Worm (Caenorhabditis elegans): ENCODE data around the gene dnj-22.

The dnj-22 gene

DNA sequence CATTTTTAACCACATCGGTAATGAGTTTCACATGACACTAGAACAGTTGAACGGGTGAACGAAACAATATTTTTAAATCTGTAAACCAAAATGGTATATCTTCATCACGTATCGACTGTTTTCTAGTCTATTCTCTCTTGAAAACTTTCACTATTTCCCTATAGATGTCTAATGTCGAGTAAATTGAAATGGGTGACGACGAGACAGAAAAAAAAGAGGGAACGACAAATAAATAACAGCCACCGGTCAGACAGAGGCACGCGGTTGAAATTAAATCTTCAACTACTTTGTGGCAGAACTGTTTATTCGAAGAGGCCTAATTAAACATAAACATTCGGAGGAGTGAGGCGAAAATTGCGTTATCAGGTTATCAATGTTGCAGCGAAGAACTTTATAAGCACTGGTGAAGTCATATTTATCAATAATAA is 27.5 kb downstream of the dnj-22 start:
- TF ChIP-seq scrt-1 (GFP tag; IDR thresholded peaks at IDR 0.05) (no peak), pes-1 (GFP tag; IDR thresholded peaks at IDR 0.05) (no peak), B0310.2 (tag; optimal IDR thresholded peaks at IDR 0.05) (no peak), ceh-13 (GFP tag; optimal IDR thresholded peaks at IDR 0.05) (no peak), F13C5.2 (tag; optimal IDR thresholded peaks at IDR 0.05) (no peak), aly-1 (tag; optimal IDR thresholded peaks at IDR 0.05) (no peak)

DNA sequence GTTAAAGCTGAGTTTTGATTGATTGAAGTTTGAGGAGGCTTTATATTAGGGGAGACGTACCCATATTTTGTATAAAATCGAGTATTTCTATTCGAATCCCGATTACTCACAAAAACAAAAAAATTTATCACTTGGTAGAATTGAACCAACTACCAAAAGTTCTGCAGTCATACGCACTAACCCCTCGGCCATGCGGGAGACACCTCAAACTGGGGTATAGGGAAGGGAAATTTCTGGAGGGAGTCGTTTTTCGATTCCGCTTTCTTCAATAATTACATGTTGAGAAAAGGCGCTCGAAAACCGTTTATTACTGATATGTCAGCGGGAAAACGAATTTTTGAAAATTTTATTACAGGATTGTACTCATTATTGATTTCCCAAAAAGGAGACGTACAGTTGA is 30.6 kb downstream of the dnj-22 start:
- TF ChIP-seq flt-1 (GFP tag; IDR thresholded peaks at IDR 0.05) (peak; percentile 80), tbx-11 (GFP tag; IDR thresholded peaks at IDR 0.05) (peak; percentile 75), sea-1 (GFP tag; conservative IDR thresholded peaks at IDR 0.05) (peak; percentile 80), pes-1 (GFP tag; IDR thresholded peaks at IDR 0.05) (peak; percentile 86), tbx-37 (GFP tag; conservative IDR thresholded peaks at IDR 0.05) (peak; percentile 60), scrt-1 (GFP tag; IDR thresholded peaks at IDR 0.05) (peak; percentile 84)

DNA sequence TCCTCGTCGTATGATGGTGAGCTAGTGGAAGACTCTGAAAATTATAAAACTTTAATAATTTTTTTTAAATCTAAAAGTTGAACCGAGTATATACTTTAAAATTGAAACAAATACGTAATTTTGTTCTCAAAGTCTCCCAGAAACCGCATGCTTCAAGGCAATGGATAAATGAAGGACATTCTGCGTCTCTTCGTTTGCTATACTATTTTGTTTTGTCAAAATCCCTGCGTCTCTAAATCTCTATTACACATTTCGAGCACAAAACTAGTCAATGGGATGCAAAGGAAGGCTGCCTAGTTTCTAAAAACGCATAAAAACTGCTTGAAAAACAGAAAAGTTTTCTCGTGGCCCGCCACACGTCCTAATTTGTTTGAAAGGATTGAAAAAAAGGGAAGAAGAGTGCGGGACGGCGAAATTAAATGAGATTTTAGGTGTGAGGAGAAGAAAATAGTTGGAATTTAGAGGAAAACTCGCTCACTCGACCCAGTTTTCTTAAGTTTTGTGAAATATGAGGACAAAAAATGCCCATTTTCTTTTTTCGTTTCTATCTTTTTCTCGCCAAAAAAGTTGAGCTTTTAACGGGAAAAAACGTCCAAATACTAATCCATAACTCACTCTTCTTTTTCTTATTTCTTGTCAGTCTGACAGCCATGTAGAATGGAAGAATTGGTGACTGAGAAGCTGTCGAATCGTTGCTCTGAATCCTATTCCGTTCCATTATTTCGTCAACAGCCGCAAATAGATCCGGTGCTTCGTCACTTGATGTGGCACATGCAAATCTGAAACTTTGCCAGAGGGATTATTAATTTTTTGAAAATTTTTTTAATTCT is 33.1 kb downstream of the dnj-22 start:
- TF ChIP-seq hmbx-1 (tag; optimal IDR thresholded peaks at IDR 0.05) = no peak
- TF ChIP-seq aly-1 (tag; optimal IDR thresholded peaks at IDR 0.05) = no peak
- no peak for TF ChIP-seq flt-1 (GFP tag; IDR thresholded peaks at IDR 0.05)
- no peak for TF ChIP-seq sea-1 (GFP tag; conservative IDR thresholded peaks at IDR 0.05)
- TF ChIP-seq B0310.2 (tag; optimal IDR thresholded peaks at IDR 0.05) = no peak
- no peak for TF ChIP-seq F13C5.2 (tag; optimal IDR thresholded peaks at IDR 0.05)
- no peak for TF ChIP-seq tbx-37 (GFP tag; conservative IDR thresholded peaks at IDR 0.05)
- TF ChIP-seq scrt-1 (GFP tag; IDR thresholded peaks at IDR 0.05) = no peak
- no peak for TF ChIP-seq ceh-13 (GFP tag; optimal IDR thresholded peaks at IDR 0.05)
- no peak for TF ChIP-seq hmg-4 (GFP tag; optimal IDR thresholded peaks at IDR 0.05)
- no peak for TF ChIP-seq tra-4 (tag; optimal IDR thresholded peaks at IDR 0.05)
- no peak for TF ChIP-seq hnd-1 (tag; optimal IDR thresholded peaks at IDR 0.05)
- TF ChIP-seq ceh-36 (tag; optimal IDR thresholded peaks at IDR 0.05) = no peak
- TF ChIP-seq ets-7 (tag; optimal IDR thresholded peaks at IDR 0.05) = no peak
- no peak for TF ChIP-seq ama-1 (optimal IDR thresholded peaks at IDR 0.05)
- no peak for TF ChIP-seq pes-1 (GFP tag; IDR thresholded peaks at IDR 0.05)
- no peak for TF ChIP-seq tbx-11 (GFP tag; IDR thresholded peaks at IDR 0.05)

DNA sequence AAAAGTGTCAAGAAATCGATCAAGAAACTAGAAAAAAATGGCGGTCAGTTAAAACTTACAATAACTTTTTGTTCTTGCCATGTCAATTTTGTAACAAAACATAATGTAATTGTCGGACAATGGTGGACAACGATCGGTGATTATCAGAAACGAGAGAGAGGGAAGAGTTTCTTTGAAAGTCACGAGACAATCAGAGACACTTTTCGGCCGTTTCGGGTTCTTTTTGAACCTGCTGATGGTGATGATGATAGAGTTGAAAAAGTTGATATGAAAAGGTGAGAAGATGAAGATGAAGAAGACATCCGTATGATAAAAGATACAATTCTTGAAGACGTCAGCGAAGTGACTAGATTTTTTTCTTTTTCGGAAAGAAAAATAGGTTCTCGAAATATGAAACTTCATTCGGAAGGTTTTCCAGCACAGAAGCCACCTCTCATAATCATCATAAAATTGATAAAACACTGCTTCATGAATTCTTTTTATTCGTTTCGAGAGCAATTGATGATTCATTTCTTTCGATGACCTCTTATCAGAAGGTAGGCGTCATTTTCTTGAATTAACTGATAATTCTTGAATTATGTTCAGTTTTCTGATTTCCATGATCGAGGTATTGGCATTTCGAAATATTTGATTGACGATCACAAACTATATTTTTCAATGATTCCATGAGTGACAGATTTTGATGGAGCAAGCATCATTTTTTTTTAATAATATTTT is 35.0 kb downstream of the dnj-22 start:
- TF ChIP-seq hnd-1 (tag; optimal IDR thresholded peaks at IDR 0.05) = no peak
- no peak for TF ChIP-seq sea-1 (GFP tag; conservative IDR thresholded peaks at IDR 0.05)
- no peak for TF ChIP-seq ets-7 (tag; optimal IDR thresholded peaks at IDR 0.05)
- no peak for TF ChIP-seq B0310.2 (tag; optimal IDR thresholded peaks at IDR 0.05)
- TF ChIP-seq F13C5.2 (tag; optimal IDR thresholded peaks at IDR 0.05) = no peak
- no peak for TF ChIP-seq pes-1 (GFP tag; IDR thresholded peaks at IDR 0.05)
- no peak for TF ChIP-seq hmg-4 (GFP tag; optimal IDR thresholded peaks at IDR 0.05)
- TF ChIP-seq tbx-11 (GFP tag; IDR thresholded peaks at IDR 0.05) = no peak
- TF ChIP-seq ceh-13 (GFP tag; optimal IDR thresholded peaks at IDR 0.05) = no peak
- TF ChIP-seq tbx-37 (GFP tag; conservative IDR thresholded peaks at IDR 0.05) = no peak
- TF ChIP-seq ama-1 (optimal IDR thresholded peaks at IDR 0.05) = no peak
- TF ChIP-seq hmbx-1 (tag; optimal IDR thresholded peaks at IDR 0.05) = no peak
- TF ChIP-seq scrt-1 (GFP tag; IDR thresholded peaks at IDR 0.05) = no peak
- TF ChIP-seq flt-1 (GFP tag; IDR thresholded peaks at IDR 0.05) = no peak
- no peak for TF ChIP-seq tra-4 (tag; optimal IDR thresholded peaks at IDR 0.05)
- TF ChIP-seq aly-1 (tag; optimal IDR thresholded peaks at IDR 0.05) = no peak
- no peak for TF ChIP-seq ceh-36 (tag; optimal IDR thresholded peaks at IDR 0.05)

DNA sequence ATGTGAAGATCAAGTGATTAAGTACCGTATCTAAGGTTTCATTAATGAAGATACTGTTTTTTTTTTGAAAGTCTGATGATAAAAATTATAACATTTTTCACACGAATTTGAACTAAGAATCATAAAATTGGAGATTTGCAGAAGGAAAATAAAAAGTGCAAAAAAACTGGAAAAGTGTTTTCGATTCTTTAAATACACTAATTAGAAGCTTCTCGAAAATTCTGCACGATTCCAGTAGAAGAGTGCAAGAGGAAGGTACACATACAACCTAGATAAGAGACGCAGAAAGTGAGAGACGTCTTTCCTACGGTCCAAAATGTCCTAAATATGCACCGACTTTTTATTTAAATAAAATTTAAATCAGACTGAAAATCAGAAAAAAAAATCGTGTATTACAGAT is 35.7 kb downstream of the dnj-22 start:
- TF ChIP-seq aly-1 (tag; optimal IDR thresholded peaks at IDR 0.05) (no peak), tbx-11 (GFP tag; IDR thresholded peaks at IDR 0.05) (no peak), ama-1 (optimal IDR thresholded peaks at IDR 0.05) (no peak), F13C5.2 (tag; optimal IDR thresholded peaks at IDR 0.05) (no peak), hnd-1 (tag; optimal IDR thresholded peaks at IDR 0.05) (no peak), hmg-4 (GFP tag; optimal IDR thresholded peaks at IDR 0.05) (no peak), scrt-1 (GFP tag; IDR thresholded peaks at IDR 0.05) (no peak), tra-4 (tag; optimal IDR thresholded peaks at IDR 0.05) (no peak), pes-1 (GFP tag; IDR thresholded peaks at IDR 0.05) (no peak), ceh-13 (GFP tag; optimal IDR thresholded peaks at IDR 0.05) (no peak), flt-1 (GFP tag; IDR thresholded peaks at IDR 0.05) (no peak)

DNA sequence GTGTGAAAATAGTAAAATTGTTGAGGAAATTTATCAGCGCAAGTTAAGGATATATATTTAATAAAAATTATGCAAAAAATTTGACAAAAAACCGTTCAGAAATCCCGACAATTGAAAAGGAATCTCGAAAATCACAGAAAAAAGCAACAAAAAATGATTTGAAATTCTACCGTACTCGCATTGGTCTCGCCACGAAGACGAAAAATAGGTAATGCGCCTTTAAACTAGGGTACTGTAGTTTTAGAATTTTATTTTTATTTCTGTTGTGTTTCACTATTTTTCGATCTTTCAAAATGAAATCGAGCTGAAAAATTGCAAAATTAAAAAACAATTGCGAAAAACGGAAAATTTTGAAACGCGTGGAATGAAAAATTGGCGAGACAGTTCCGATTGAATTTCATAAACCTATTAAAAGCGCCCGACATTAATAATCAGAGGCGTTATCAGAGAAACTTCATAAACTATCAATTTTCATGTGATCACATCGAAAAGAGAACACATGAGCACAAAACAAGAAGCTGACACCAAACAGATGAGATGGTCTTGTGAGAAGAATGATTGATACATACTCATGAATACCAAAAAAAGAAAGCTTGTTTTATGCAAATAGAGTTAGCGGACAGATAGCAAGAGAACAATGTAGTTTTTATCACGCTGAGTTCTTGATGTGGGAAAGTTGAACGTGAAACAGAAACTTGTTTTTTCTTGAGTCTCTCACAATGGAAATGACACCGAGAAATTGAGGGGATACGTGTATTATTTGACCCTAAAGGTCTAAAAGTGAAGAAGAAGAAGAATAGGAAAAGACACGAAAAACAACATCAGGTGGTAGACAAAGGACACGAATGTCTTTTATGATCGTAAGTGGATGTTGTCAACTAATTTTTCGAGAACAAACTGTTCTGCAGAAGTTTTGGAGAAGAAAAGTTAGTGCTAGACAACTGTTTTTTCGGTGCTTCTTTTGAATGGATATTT is 36.8 kb downstream of the dnj-22 start:
- TF ChIP-seq scrt-1 (GFP tag; IDR thresholded peaks at IDR 0.05) = no peak
- no peak for TF ChIP-seq tbx-37 (GFP tag; conservative IDR thresholded peaks at IDR 0.05)
- TF ChIP-seq flt-1 (GFP tag; IDR thresholded peaks at IDR 0.05) = no peak
- no peak for TF ChIP-seq ets-7 (tag; optimal IDR thresholded peaks at IDR 0.05)
- no peak for TF ChIP-seq F13C5.2 (tag; optimal IDR thresholded peaks at IDR 0.05)

DNA sequence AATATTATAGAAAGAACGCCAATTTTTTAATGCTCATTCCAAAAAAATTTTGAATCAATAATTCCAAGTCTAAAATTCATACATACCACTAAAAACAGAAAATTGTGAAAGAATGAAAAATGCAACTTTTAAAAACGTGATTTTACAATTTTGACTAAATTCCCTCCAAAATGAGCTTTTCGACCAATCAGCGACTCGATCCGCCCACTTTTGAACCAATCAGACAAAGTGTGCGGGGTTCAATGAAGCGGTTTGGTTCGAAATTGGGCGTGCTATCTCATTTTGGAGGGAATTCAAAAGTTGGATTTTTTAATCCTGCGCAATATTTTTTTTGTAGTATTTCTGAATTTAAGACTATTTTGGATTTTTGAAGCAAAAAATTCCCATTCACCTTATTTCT is 44.6 kb downstream of the dnj-22 start:
- TF ChIP-seq scrt-1 (GFP tag; IDR thresholded peaks at IDR 0.05) (no peak), hnd-1 (tag; optimal IDR thresholded peaks at IDR 0.05) (no peak), F13C5.2 (tag; optimal IDR thresholded peaks at IDR 0.05) (no peak), pes-1 (GFP tag; IDR thresholded peaks at IDR 0.05) (no peak), ama-1 (optimal IDR thresholded peaks at IDR 0.05) (no peak), ceh-36 (tag; optimal IDR thresholded peaks at IDR 0.05) (no peak), ceh-13 (GFP tag; optimal IDR thresholded peaks at IDR 0.05) (no peak), tra-4 (tag; optimal IDR thresholded peaks at IDR 0.05) (no peak), aly-1 (tag; optimal IDR thresholded peaks at IDR 0.05) (no peak), flt-1 (GFP tag; IDR thresholded peaks at IDR 0.05) (no peak), hmbx-1 (tag; optimal IDR thresholded peaks at IDR 0.05) (no peak)

Data from whole organism, early embryonic.